Fruit fly (Drosophila melanogaster): ENCODE measurements around the gene Sol1.
A peak's percentile ranks its signal among the peaks of the same experiment; 100 is the strongest.

Gene Sol1

DNA sequence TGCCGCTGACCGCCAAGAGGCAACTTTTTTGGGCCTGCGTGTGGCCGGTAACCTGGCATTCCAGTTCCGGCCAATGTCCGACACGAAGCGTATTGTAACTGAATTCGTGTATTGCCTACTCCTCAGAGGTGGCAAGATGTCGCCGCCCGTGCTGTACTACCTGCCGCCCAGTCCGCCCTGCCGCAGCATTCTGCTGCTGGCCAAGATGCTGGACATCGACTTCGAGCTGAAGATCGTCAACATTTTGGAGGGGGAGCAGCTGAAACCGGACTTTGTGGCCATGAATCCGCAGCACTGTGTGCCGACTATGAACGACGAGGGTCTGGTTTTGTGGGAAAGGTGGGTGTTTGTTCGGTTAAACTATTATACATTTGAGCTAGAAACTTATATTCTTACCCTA is 1.8 kb upstream of the Sol1 start:
- TF ChIP-seq CTCF (optimal IDR thresholded peaks at IDR 0.05) (no peak), CG8478 (optimal IDR thresholded peaks at IDR 0.05) (no peak)

DNA sequence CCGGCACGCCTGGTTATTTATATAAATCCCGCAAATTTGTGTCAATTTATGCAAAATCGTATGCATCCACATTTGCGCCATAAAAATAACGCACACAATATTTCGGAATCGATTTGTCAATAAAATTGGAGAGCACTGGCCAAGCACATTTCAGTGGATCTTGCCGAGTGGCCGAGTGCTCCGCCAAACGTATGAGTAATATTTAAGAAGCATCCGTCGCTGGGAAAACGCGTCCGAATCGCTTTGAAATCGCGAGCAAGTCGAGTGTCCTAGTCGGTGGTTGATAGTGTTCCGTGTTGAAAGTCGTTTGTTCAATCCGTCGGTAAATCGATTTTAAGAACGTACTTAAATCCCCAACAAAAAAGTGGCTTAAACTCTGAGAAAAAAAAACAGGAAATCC is 916 bp downstream of the Sol1 start, which contains the start of gene CG33098:
CG33098 (plus strand) TSS at position 224 of the 400 bp plus-strand sequence.
- TF ChIP-seq CTCF (optimal IDR thresholded peaks at IDR 0.05) (no peak), CG8478 (optimal IDR thresholded peaks at IDR 0.05) (no peak)

- TF ChIP-seq CTCF (optimal IDR thresholded peaks at IDR 0.05) (no peak), CG8478 (optimal IDR thresholded peaks at IDR 0.05) (no peak)
Observed at dm6 chr3R:12395880-12396279, 9.8 kb downstream of the Sol1 start, which contains the start of the genes CG10096 and CG10097. TSS of gene CG10096 (minus strand) at chr3R:12395980. TSS of gene CG10097 (minus strand) at chr3R:12395980.

DNA sequence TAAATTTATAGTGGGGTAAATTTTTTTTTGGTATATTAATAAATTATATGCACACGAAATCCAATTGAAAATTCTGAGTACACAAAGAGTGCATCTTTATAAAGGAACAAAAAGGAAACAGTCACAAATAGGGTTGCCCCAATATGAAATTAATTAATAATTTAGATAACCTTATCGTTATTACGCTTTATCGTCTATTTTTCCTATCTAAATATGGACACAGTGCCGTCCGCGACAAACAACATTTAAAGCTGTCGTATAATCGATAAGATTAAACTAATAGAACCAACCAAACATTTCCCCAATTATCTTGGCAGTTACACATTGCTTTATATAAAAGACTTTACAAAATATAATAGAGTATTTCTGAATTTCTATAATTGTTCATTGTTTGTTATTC is 12.0 kb downstream of the Sol1 start:
- no peak for TF ChIP-seq CTCF (optimal IDR thresholded peaks at IDR 0.05)
- no peak for TF ChIP-seq CG8478 (optimal IDR thresholded peaks at IDR 0.05)

dm6 chr3R:12398620-12399247 is 12.7 kb downstream of the Sol1 start, which contains the start of gene Cyp9f3:
TSS of gene Cyp9f3 (minus strand) at chr3R:12398929.
- TF ChIP-seq CG8478 (optimal IDR thresholded peaks at IDR 0.05) = no peak
- no peak for TF ChIP-seq CTCF (optimal IDR thresholded peaks at IDR 0.05)

DNA sequence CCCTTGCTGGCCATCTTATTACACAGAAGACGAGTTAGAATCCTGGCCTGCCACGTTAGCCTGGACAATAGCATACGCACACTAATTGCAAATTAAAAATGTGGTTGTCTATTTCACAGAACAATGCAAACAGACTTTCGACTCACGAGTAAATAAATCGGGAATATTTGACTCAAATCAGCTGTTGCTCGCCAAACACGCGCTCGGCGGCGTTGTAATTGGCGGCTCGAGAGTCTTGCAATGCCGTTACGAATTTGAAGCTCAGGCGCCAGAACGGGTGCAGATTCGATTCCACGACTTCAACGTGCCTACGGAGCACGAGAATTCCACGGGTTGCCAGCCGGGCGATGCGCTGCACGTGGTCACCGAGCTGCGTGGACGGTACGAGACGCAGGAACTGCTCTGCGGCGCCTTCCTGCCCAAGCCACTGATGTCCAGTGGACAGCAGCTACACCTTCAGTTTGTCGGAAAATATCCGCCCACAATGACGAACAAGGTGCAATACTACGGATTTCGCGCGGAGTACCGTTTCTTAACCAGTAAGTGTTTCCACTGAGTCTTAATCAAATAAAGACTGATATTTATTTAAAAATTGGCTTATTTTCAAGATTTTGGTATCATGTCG is 15.7 kb downstream of the Sol1 start, which contains the start of gene DNAlig3:
DNAlig3 (minus strand) TSS at position 168 of the 625 bp plus-strand sequence.
- peak; percentile 6 to 13 for TF ChIP-seq CTCF (optimal IDR thresholded peaks at IDR 0.05)
- TF ChIP-seq CG8478 (optimal IDR thresholded peaks at IDR 0.05) = no peak

- TF ChIP-seq CG8478 (optimal IDR thresholded peaks at IDR 0.05) (no peak), CTCF (optimal IDR thresholded peaks at IDR 0.05) (no peak)
Observed at dm6 chr3R:12402935-12403334, 16.9 kb downstream of the Sol1 start.

DNA sequence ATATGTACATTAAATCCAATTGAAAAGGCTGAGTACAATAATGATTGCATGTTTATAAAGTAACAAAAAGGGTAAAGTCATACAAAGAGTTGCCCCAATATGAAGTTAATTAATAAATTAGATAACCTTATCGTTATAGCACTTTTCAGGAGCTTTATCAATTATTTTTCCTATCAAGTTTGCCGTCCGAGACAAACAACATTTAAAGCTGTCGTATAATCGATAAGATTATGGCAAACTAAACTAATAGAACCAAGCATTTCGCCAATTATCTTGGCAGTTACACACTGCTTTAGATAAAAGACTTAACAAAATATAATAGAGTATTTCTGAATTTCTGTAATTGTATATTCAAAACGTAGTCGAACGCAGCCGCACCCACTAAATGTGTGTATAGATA is 19.1 kb downstream of the Sol1 start:
- TF ChIP-seq CG8478 (optimal IDR thresholded peaks at IDR 0.05) = no peak
- no peak for TF ChIP-seq CTCF (optimal IDR thresholded peaks at IDR 0.05)

dm6 chr3R:12405928-12406234 is 19.8 kb downstream of the Sol1 start, which contains the start of gene Cyp9f2:
TSS of gene Cyp9f2 (minus strand) at chr3R:12406028.
- TF ChIP-seq CG8478 (optimal IDR thresholded peaks at IDR 0.05) (no peak), CTCF (optimal IDR thresholded peaks at IDR 0.05) (no peak)

DNA sequence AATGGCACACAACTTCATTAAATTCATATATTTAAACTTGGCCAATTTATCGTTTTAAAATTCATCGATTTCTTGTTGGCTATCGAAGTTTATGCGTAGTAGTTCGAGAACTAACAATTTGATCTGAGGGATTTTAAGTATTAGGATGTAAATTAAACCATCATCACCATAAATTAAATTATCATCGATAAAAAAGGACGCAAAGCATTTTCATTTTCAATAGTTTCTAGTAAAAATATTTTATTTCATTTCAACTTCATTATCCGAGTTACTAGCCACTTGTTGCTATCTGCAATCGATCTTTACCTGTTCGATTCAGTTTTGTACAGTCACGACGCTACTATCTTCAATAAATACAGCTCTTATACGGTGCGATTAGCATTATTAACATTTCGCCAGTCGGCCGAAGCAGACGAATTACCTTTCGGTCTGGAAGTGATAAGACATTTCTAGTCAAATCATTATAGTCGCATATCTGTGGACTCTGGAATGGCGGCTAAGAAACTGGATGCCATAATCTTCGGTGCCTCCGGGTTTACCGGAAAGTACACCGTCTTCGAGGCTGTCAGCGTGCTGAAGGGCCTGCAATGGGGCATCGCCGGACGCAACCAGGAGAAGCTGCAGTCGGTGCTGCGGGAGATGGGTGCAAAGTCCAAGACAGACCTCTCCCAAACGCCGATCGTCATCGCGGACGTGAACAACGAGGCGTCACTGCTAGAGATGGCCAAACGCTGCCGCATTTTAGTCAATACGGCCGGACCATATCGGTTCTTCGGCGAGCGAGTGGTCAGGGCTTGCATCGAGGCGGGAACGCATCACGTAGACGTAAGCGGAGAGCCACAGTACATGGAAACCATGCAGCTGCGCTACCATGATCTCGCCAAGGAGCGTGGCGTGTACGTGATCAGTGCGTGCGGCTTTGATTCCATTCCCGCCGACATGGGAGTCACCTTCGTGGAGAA is 20.5 kb downstream of the Sol1 start, which contains the start of gene CG5167:
CG5167 (plus strand) TSS at position 298 of the 962 bp plus-strand sequence.
- TF ChIP-seq CTCF (optimal IDR thresholded peaks at IDR 0.05) (no peak), CG8478 (optimal IDR thresholded peaks at IDR 0.05) (no peak)

- TF ChIP-seq CTCF (optimal IDR thresholded peaks at IDR 0.05) (peak in 1 of 2 experiments; percentile 1), CG8478 (optimal IDR thresholded peaks at IDR 0.05) (no peak)
Observed at dm6 chr3R:12408160-12408559, 22.1 kb downstream of the Sol1 start, which contains the start of gene CG5196. TSS of gene CG5196 (plus strand) at chr3R:12408316.

dm6 chr3R:12411449-12411848 is 25.4 kb downstream of the Sol1 start:
- TF ChIP-seq CG8478 (optimal IDR thresholded peaks at IDR 0.05) = no peak
- no peak for TF ChIP-seq CTCF (optimal IDR thresholded peaks at IDR 0.05)

dm6 chr3R:12413274-12413958 is 27.4 kb downstream of the Sol1 start, which contains the start of the genes Dip-C and pps:
TSS of gene Dip-C (minus strand) at chr3R:12413759.
TSS of gene pps (plus strand) at chr3R:12413828.
- TF ChIP-seq CG8478 (optimal IDR thresholded peaks at IDR 0.05) = no peak
- peak in 1 of 2 experiments; percentile 30 for TF ChIP-seq CTCF (optimal IDR thresholded peaks at IDR 0.05)

DNA sequence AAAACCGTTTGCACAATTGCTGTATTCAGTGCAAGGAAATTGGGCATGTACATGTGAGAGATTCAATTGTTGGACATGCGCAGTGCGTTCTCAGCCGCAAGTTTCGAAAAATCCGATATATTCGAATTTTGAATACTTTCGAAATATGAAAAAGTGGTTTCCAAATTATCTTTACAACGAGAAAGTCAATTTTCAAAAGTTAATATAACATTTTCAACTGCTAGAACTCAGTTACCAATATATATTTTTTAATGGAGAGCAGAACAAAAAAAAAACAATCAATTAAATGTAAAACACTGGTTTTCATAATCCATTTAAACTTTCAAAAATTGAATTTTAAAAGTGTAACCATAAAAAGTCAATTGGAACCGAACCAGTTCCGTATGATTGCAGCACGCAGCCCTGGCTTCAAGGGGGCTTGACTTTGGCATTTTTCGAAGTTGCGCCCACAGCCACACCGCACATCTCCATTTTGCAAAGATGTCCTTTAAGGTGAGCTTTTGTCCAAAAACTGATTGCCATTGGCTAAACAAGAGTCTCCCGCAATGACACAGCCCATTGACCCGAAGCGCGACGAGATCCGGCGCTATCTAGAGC is 36.4 kb downstream of the Sol1 start, which contains the start of the genes Scgbeta and CG17202:
Scgbeta (minus strand) TSS at position 51 of the 597 bp plus-strand sequence.
CG17202 (plus strand) TSS at position 390 of the 597 bp plus-strand sequence.
- TF ChIP-seq CG8478 (optimal IDR thresholded peaks at IDR 0.05) (no peak), CTCF (optimal IDR thresholded peaks at IDR 0.05) (peak; percentile 20 to 23)

All from S2 (cell line).